Fruit fly (Drosophila melanogaster): ENCODE data around the gene Rab6.

DNA sequence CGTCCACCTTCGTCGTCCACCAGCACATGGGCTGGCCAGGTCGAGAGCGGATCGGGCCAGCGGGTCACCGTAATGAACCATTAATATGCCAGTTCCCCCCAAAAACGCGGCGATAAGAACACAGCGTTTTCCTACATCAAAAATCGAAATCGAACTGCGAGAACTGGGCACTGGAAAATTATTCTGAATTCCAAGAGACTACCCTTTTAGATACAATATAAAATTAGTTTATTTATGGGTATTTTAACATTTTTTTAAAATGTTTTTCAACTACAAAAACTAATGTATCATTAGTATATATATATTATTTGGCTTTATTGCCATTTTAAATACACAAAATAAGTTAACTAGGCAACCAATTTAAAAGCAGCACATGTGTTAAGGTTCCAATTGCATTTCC, 30.2 kb downstream of the Rab6 start:
- TF ChIP-seq Dfd (GFP tag; optimal IDR thresholded peaks at IDR 0.05), result no peak
- no peak for TF ChIP-seq Abd-B (GFP tag; optimal IDR thresholded peaks at IDR 0.05)
- TF ChIP-seq Jra (GFP tag; optimal IDR thresholded peaks at IDR 0.05), result no peak
- TF ChIP-seq brk (GFP tag; optimal IDR thresholded peaks at IDR 0.05), result no peak
- no peak for TF ChIP-seq Dif (GFP tag; optimal IDR thresholded peaks at IDR 0.05; ENCODE audit: partially characterized antibody)
- TF ChIP-seq Vsx2 (GFP tag; optimal IDR thresholded peaks at IDR 0.05; ENCODE audit: partially characterized antibody), result no peak
- no peak for TF ChIP-seq dsf (GFP tag; optimal IDR thresholded peaks at IDR 0.05; ENCODE audit: borderline replicate concordance)
- TF ChIP-seq Myc (optimal IDR thresholded peaks at IDR 0.05), result no peak
- TF ChIP-seq h (GFP tag; optimal IDR thresholded peaks at IDR 0.05), result no peak
- TF ChIP-seq sv (GFP tag; optimal IDR thresholded peaks at IDR 0.05), result no peak
- no peak for TF ChIP-seq fru (GFP tag; optimal IDR thresholded peaks at IDR 0.05)
- TF ChIP-seq psq (GFP tag; optimal IDR thresholded peaks at IDR 0.05), result no peak
- no peak for TF ChIP-seq ey (GFP tag; optimal IDR thresholded peaks at IDR 0.05)
